Fruit fly (Drosophila melanogaster) whole organism, embryonic: ENCODE measurements around the gene CG15337.

Experiments used
- B-H2 ChIP-seq: fragments of 200-800 bp; sonication (Bioruptor generic); optimal IDR thresholded peaks from 2 replicates; lab custom pipeline; 2018; ENCODE audit warnings: missing biosample characterization, mild to moderate bottlenecking, missing genetic modification characterization
- CG16815 ChIP-seq: fragments of 200-800 bp; sonication (Bioruptor generic); optimal IDR thresholded peaks from 3 replicates; lab custom pipeline; 2017; ENCODE audit warnings: missing biosample characterization, mild to moderate bottlenecking, missing genetic modification characterization
- CG1792 ChIP-seq: fragments of 200-800 bp; sonication (Bioruptor generic); optimal IDR thresholded peaks from 2 replicates; lab custom pipeline; 2016; ENCODE audit warnings: missing biosample characterization, missing genetic modification characterization
- CG18764 ChIP-seq: fragments of 200-800 bp; sonication (Bioruptor generic); optimal IDR thresholded peaks from 3 replicates; lab custom pipeline; 2016; ENCODE audit warnings: missing biosample characterization, missing genetic modification characterization
- CG9817 ChIP-seq: fragments of 200-800 bp; sonication (Bioruptor generic); optimal IDR thresholded peaks from 2 replicates; lab custom pipeline; 2018; ENCODE audit warnings: missing biosample characterization, mild to moderate bottlenecking, missing genetic modification characterization, moderate library complexity
- D19B ChIP-seq: fragments of 200-800 bp; sonication (Bioruptor generic); optimal IDR thresholded peaks from 2 replicates; lab custom pipeline; 2017; ENCODE audit warnings: missing biosample characterization, mild to moderate bottlenecking, missing genetic modification characterization
- Drgx ChIP-seq: fragments of 200-800 bp; sonication (Bioruptor generic); IDR thresholded peaks from 2 replicates; pipeline ENCODE4 v1.3.6; 2022; ENCODE audit warnings: missing biosample characterization, missing genetic modification characterization
- Sox102F ChIP-seq: fragments of 200-800 bp; sonication (Bioruptor generic); optimal IDR thresholded peaks from 2 replicates; lab custom pipeline; 2018; ENCODE audit warnings: missing biosample characterization, mild to moderate bottlenecking, missing genetic modification characterization, moderate library complexity
- cad ChIP-seq: fragments of >200 bp; optimal IDR thresholded peaks from 2 replicates; lab custom pipeline; 2017; ENCODE audit warnings: missing biosample characterization, missing genetic modification characterization
- fd3F ChIP-seq: fragments of 200-800 bp; sonication (Bioruptor generic); optimal IDR thresholded peaks from 2 replicates; lab custom pipeline; 2018; ENCODE audit warnings: missing biosample characterization, mild to moderate bottlenecking, missing genetic modification characterization, moderate library complexity
- nau ChIP-seq: fragments of 200-800 bp; sonication (Bioruptor generic); optimal IDR thresholded peaks from 3 replicates; lab custom pipeline; 2017; ENCODE audit warnings: missing biosample characterization, mild to moderate bottlenecking, missing genetic modification characterization, missing genetic modification reagents
- sr ChIP-seq: fragments of 200-800 bp; sonication (Bioruptor generic); IDR thresholded peaks from 3 replicates; pipeline ENCODE4 v1.3.6; 2022; ENCODE audit warnings: missing biosample characterization, missing genetic modification characterization
- zen2 ChIP-seq: fragments of 200-800 bp; sonication (Bioruptor generic); IDR thresholded peaks from 3 replicates; pipeline ENCODE4 v1.3.6; 2022; ENCODE audit warnings: missing biosample characterization, missing genetic modification characterization; ENCODE audit not compliant: partially characterized antibody

dm6 chrX:8113386-8114279, 46.2 kb upstream of the CG15337 start:
- TF ChIP-seq nau (GFP tag; lab: Kevin White, UChicago) (no peak), sr (GFP tag; lab: Robert Waterston, UW) (no peak), Sox102F (GFP tag; lab: Kevin White, UChicago) (peak; percentile 30), fd3F (GFP tag; lab: Kevin White, UChicago) (peak; percentile 54), CG16815 (GFP tag; lab: Kevin White, UChicago) (no peak), cad (GFP tag; lab: Kevin White, UChicago) (no peak), CG18764 (GFP tag; lab: Kevin White, UChicago) (no peak), Drgx (GFP tag; lab: Robert Waterston, UW) (no peak; the same call in 1 of the 2 replicates), D19B (GFP tag; lab: Kevin White, UChicago) (peak; percentile 20), CG1792 (GFP tag; lab: Kevin White, UChicago) (peak; percentile 63), B-H2 (GFP tag; lab: Kevin White, UChicago) (peak; percentile 60), zen2 (GFP tag; lab: Robert Waterston, UW) (no peak), CG9817 (tag; lab: Kevin White, UChicago) (peak; percentile 71)
